Worm (Caenorhabditis elegans) whole organism, L2 larva: ENCODE data around the gene mrps-5.

ENCODE experiments used
- R02D3.7 ChIP-seq: fragments of 150-350 bp; optimal IDR thresholded peaks from 2 replicates; lab custom pipeline; 2014; ENCODE audit warnings: missing biosample characterization, missing genetic modification characterization
- blmp-1 ChIP-seq: sonication (generic microtip); optimal IDR thresholded peaks from 2 replicates; lab custom pipeline; 2017; ENCODE audit warnings: missing genetic modification characterization, mild to moderate bottlenecking, missing compliant biosample characterization, antibody characterized with exemption, moderate library complexity; ENCODE audit not compliant: insufficient read depth
- ceh-16 ChIP-seq: fragments of 150-350 bp; optimal IDR thresholded peaks from 2 replicates; lab custom pipeline; 2014; ENCODE audit warnings: missing biosample characterization, missing genetic modification characterization
- egl-27 ChIP-seq: sonication (generic microtip); optimal IDR thresholded peaks from 3 replicates; lab custom pipeline; 2017; ENCODE audit warnings: missing biosample characterization, missing genetic modification reagents, missing genetic modification characterization
- elt-1 ChIP-seq: fragments of 150-350 bp; optimal IDR thresholded peaks from 2 replicates; lab custom pipeline; 2014; ENCODE audit warnings: missing biosample characterization, missing genetic modification characterization
- fos-1 ChIP-seq: fragments of 150-350 bp; optimal IDR thresholded peaks from 2 replicates; lab custom pipeline; 2014; ENCODE audit warnings: missing biosample characterization, missing genetic modification characterization
- lin-13 ChIP-seq: fragments of 150-350 bp; optimal IDR thresholded peaks from 2 replicates; lab custom pipeline; 2014; ENCODE audit warnings: missing biosample characterization, missing genetic modification reagents, missing genetic modification characterization
- mdl-1 ChIP-seq, 2 experiments: fragments of 150-350 bp in 1 of 2; sonication (generic microtip) in 1 of 2; optimal IDR thresholded peaks; 2 replicates each; lab custom pipeline; 2017; ENCODE audit warnings: missing biosample characterization in 2 of 2, missing genetic modification characterization in 2 of 2
- nhr-10 ChIP-seq: sonication (generic microtip); optimal IDR thresholded peaks from 2 replicates; lab custom pipeline; 2017; ENCODE audit warnings: missing biosample characterization, missing genetic modification characterization
- nhr-11 ChIP-seq: fragments of 150-350 bp; optimal IDR thresholded peaks from 2 replicates; lab custom pipeline; 2014; ENCODE audit warnings: missing biosample characterization, missing genetic modification characterization
- nhr-25 ChIP-seq: fragments of 150-350 bp; sonication (generic microtip); optimal IDR thresholded peaks from 3 replicates; lab custom pipeline; 2014; ENCODE audit warnings: missing biosample characterization, missing genetic modification characterization
- snpc-4 ChIP-seq: fragments of 150-350 bp; optimal IDR thresholded peaks from 2 replicates; lab custom pipeline; 2014; ENCODE audit warnings: missing biosample characterization, missing genetic modification characterization

DNA sequence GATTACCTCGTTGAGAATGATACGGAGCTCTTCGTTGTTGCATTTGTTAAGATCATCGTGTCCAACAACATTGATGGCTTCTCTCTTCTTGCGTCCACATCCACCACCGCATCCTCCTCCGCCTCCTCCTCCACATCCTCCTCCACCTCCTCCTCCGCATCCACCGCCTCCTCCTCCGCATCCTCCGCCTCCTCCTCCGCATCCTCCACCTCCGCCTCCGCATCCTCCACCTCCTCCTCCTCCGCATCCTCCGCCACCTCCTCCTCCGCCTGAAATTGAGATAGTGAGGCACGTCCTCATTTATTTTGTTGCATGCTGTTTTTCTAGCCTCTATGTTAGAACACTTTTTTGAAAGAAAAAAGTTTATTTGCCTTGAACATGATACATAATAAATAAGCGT is 12.6 kb downstream of the mrps-5 start:
- TF ChIP-seq snpc-4 (no peak), blmp-1 (tag; lab: Kevin White, UChicago) (no peak), mdl-1 (tag; optimal IDR thresholded peaks at IDR 0.05; lab: Kevin White, UChicago) (no peak), nhr-10 (tag; lab: Kevin White, UChicago) (no peak), fos-1 (tag; lab: Kevin White, UChicago) (no peak), R02D3.7 (no peak), lin-13 (GFP tag; lab: Kevin White, UChicago) (no peak), ceh-16 (tag; lab: Kevin White, UChicago) (no peak), nhr-11 (tag; lab: Kevin White, UChicago) (no peak), egl-27 (no peak), elt-1 (tag; lab: Kevin White, UChicago) (no peak), nhr-25 (tag; lab: Kevin White, UChicago) (no peak)
